Fruit fly (Drosophila melanogaster): ENCODE measurements around the gene Ada1-2.

dm6 chr2L:12028102-12028501 is 35.4 kb downstream of the Ada1-2 start:
- TF ChIP-seq CG8478 (optimal IDR thresholded peaks at IDR 0.05) (no peak), CTCF (optimal IDR thresholded peaks at IDR 0.05) (no peak)
